Worm (Caenorhabditis elegans) whole organism, young adult: ENCODE measurements around the gene F53F4.2.

Source experiments
- T26A5.8 ChIP-seq: sonication (generic microtip); optimal IDR thresholded peaks from 2 replicates; lab custom pipeline; 2016; ENCODE audit warnings: missing genetic modification characterization, missing compliant biosample characterization
- aptf-3 ChIP-seq: fragments of 200-800 bp; sonication (Bioruptor generic); IDR thresholded peaks from 2 replicates; pipeline ENCODE4 v1.3.6; 2022; ENCODE audit warnings: missing genetic modification characterization, missing compliant biosample characterization
- attf-5 ChIP-seq: fragments of 200-800 bp; sonication (Bioruptor generic); optimal IDR thresholded peaks from 2 replicates; lab custom pipeline; 2018; ENCODE audit warnings: mild to moderate bottlenecking, missing genetic modification characterization, missing compliant biosample characterization
- hmg-1.2 ChIP-seq: fragments of 200-800 bp; sonication (Bioruptor generic); IDR thresholded peaks from 2 replicates; pipeline ENCODE4 v1.3.6; 2022; ENCODE audit warnings: missing genetic modification reagents, missing genetic modification characterization, missing compliant biosample characterization
- lin-35 ChIP-seq, 3 experiments: fragments of 150-350 bp in 2 of 3; sonication (generic microtip) in 1 of 3; optimal IDR thresholded peaks; 2 replicates each; lab custom pipeline; 2014 to 2018; ENCODE audit warnings: missing biosample characterization in 3 of 3, missing genetic modification characterization in 3 of 3, missing genetic modification reagents in 3 of 3
- madf-3 ChIP-seq: fragments of 200-800 bp; sonication (Bioruptor generic); IDR thresholded peaks from 2 replicates; pipeline ENCODE4 v1.3.6; 2022; ENCODE audit warnings: missing genetic modification reagents, missing genetic modification characterization, missing compliant biosample characterization
- rec-8 ChIP-seq, 2 experiments: sonication (generic microtip); optimal IDR thresholded peaks; 2 replicates each; lab custom pipeline; 2016; ENCODE audit warnings: mild to moderate bottlenecking in 2 of 2, missing genetic modification characterization in 2 of 2, missing genetic modification reagents in 2 of 2, missing genotype in 2 of 2, missing biosample characterization in 1 of 2, missing compliant biosample characterization in 1 of 2, moderate library complexity in 1 of 2

DNA sequence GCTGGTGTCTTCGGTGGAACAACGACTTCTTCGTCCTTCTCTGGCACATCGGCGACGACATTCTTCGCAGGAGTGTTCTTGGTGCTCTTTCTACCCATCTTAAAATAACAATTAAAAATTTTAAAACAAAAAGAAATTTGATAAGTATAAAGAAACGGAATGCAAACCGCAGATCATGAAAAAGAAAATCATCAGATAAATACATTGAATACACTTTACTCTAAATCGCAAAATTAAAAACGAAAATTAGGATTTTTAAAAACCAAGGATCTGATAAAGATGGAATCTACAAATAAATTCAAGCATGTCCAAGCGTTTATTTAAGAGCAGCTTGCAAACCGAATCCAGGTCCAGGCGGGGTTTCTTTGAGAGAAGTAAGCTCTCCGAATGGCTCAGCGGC is 35.0 kb upstream of the F53F4.2 start, which contains the start of gene F53F4.11:
- TF ChIP-seq aptf-3 (GFP tag; lab: Robert Waterston, UW) = no peak
- TF ChIP-seq attf-5 (GFP tag; lab: Kevin White, UChicago) = no peak
- TF ChIP-seq T26A5.8 (tag; lab: Kevin White, UChicago) = no peak
- 0 out of 2 replicates have a peak, but pooled peaks have one; percentile 73 for TF ChIP-seq madf-3
- TF ChIP-seq hmg-1.2 (GFP tag; lab: Robert Waterston, UW) = no peak
- TF ChIP-seq lin-35 (GFP tag; optimal IDR thresholded peaks at IDR 0.05; lab: Kevin White, UChicago) = no peak
- no peak for TF ChIP-seq rec-8 (tag; optimal IDR thresholded peaks at IDR 0.05; lab: Kevin White, UChicago)
